Worm (Caenorhabditis elegans) whole organism, midembryonic: ENCODE results near the gene try-11.

ENCODE experiments used
- T22C8.4 ChIP-seq: fragments of 200-800 bp; sonication (Bioruptor generic); IDR thresholded peaks from 2 replicates; pipeline ENCODE4 v1.3.6; 2022; ENCODE audit warnings: missing genetic modification characterization, missing compliant biosample characterization
- cog-1 ChIP-seq: sonication (generic microtip); optimal IDR thresholded peaks from 2 replicates; lab custom pipeline; 2016; ENCODE audit warnings: missing genetic modification characterization, missing compliant biosample characterization
- flt-1 ChIP-seq: fragments of 200-800 bp; sonication (Bioruptor generic); IDR thresholded peaks from 2 replicates; pipeline ENCODE4 v1.3.6; 2022; ENCODE audit warnings: missing genetic modification characterization, missing compliant biosample characterization
- klf-2 ChIP-seq: fragments of 200-800 bp; sonication (Bioruptor generic); conservative IDR thresholded peaks from 2 replicates; pipeline ENCODE4 v1.3.6; 2022; ENCODE audit warnings: missing genetic modification reagents, missing genetic modification characterization, missing compliant biosample characterization
- med-1 ChIP-seq: sonication (generic microtip); optimal IDR thresholded peaks from 2 replicates; lab custom pipeline; 2017; ENCODE audit warnings: missing genetic modification characterization, mild to moderate bottlenecking, missing compliant biosample characterization, antibody characterized with exemption, missing genetic modification reagents; ENCODE audit not compliant: insufficient read depth
- ref-1 ChIP-seq: fragments of 200-800 bp; sonication (Bioruptor generic); conservative IDR thresholded peaks from 2 replicates; pipeline ENCODE4 v1.3.6; 2022; ENCODE audit warnings: missing genetic modification reagents, missing genetic modification characterization, missing compliant biosample characterization
- tab-1 ChIP-seq: fragments of 200-800 bp; sonication (Bioruptor generic); IDR thresholded peaks from 2 replicates; pipeline ENCODE4 v1.3.6; 2022; ENCODE audit warnings: missing genetic modification characterization, missing compliant biosample characterization
- ztf-23 ChIP-seq: fragments of 200-800 bp; sonication (Bioruptor generic); IDR thresholded peaks from 2 replicates; pipeline ENCODE4 v1.3.6; 2022; ENCODE audit warnings: missing genetic modification reagents, missing genetic modification characterization, missing compliant biosample characterization
- ztf-29 ChIP-seq: fragments of 200-800 bp; sonication (Bioruptor generic); IDR thresholded peaks from 2 replicates; pipeline ENCODE4 v1.3.6; 2022; ENCODE audit warnings: missing genetic modification reagents, missing genetic modification characterization, missing compliant biosample characterization

The try-11 gene

ce11 chrV:7435376-7436204 is 15.9 kb upstream of the try-11 start, which contains the start of the genes ddo-2 and F25E5.8:
TSS of gene ddo-2 (minus strand) at chrV:7435705.
TSS of gene F25E5.8 (plus strand) at chrV:7435930.
- TF ChIP-seq T22C8.4, result no peak
- TF ChIP-seq flt-1 (GFP tag; lab: Robert Waterston, UW), result no peak
- TF ChIP-seq klf-2 (GFP tag; lab: Robert Waterston, UW), result no peak
- no peak for TF ChIP-seq ztf-23 (GFP tag; lab: Robert Waterston, UW)
- no peak for TF ChIP-seq ztf-29 (GFP tag; lab: Robert Waterston, UW)
- TF ChIP-seq ref-1 (GFP tag; lab: Robert Waterston, UW), result no peak
- TF ChIP-seq med-1, result no peak
- no peak for TF ChIP-seq tab-1
- no peak for TF ChIP-seq cog-1 (tag; lab: Kevin White, UChicago)

ce11 chrV:7436509-7436908 is 15.0 kb upstream of the try-11 start:
- TF ChIP-seq T22C8.4 (no peak), med-1 (no peak), klf-2 (GFP tag; lab: Robert Waterston, UW) (no peak), ztf-29 (GFP tag; lab: Robert Waterston, UW) (no peak), cog-1 (tag; lab: Kevin White, UChicago) (no peak), ref-1 (GFP tag; lab: Robert Waterston, UW) (no peak), tab-1 (no peak), flt-1 (GFP tag; lab: Robert Waterston, UW) (no peak), ztf-23 (GFP tag; lab: Robert Waterston, UW) (no peak)

- TF ChIP-seq T22C8.4 (no peak), klf-2 (GFP tag; lab: Robert Waterston, UW) (no peak), cog-1 (tag; lab: Kevin White, UChicago) (no peak)
Measured at ce11 chrV:7436911-7437310, 14.6 kb upstream of the try-11 start.

ce11 chrV:7437538-7437937 is 14.0 kb upstream of the try-11 start, which contains the start of gene F25E5.9:
TSS of gene F25E5.9 (minus strand) at chrV:7437919.
- TF ChIP-seq ref-1 (GFP tag; lab: Robert Waterston, UW) (no peak), tab-1 (no peak), med-1 (no peak)

ce11 chrV:7437985-7438384 is 13.5 kb upstream of the try-11 start, which contains the start of gene F25E5.16:
TSS of gene F25E5.16 (plus strand) at chrV:7438285.
- TF ChIP-seq cog-1 (tag; lab: Kevin White, UChicago) (no peak), ztf-23 (GFP tag; lab: Robert Waterston, UW) (no peak), med-1 (no peak), T22C8.4 (no peak), ref-1 (GFP tag; lab: Robert Waterston, UW) (no peak), klf-2 (GFP tag; lab: Robert Waterston, UW) (no peak)

ce11 chrV:7439807-7440206 is 11.7 kb upstream of the try-11 start, which contains the start of gene try-13:
TSS of gene try-13 (plus strand) at chrV:7440107.
- TF ChIP-seq ref-1 (GFP tag; lab: Robert Waterston, UW) (no peak), cog-1 (tag; lab: Kevin White, UChicago) (no peak), flt-1 (GFP tag; lab: Robert Waterston, UW) (no peak), ztf-23 (GFP tag; lab: Robert Waterston, UW) (no peak), klf-2 (GFP tag; lab: Robert Waterston, UW) (no peak), tab-1 (no peak), T22C8.4 (no peak), med-1 (no peak), ztf-29 (GFP tag; lab: Robert Waterston, UW) (no peak)

- peak; percentile 39; the same call in 1 of the 2 replicates for TF ChIP-seq ztf-29 (GFP tag; lab: Robert Waterston, UW)
- TF ChIP-seq flt-1 (GFP tag; lab: Robert Waterston, UW), result 0 out of 2 replicates have a peak, but pooled peaks have one; percentile 27
- TF ChIP-seq ztf-23 (GFP tag; lab: Robert Waterston, UW), result peak; percentile 79; the same call in 1 of the 2 replicates
- peak; percentile 79 for TF ChIP-seq klf-2 (GFP tag; lab: Robert Waterston, UW)
- TF ChIP-seq ref-1 (GFP tag; lab: Robert Waterston, UW), result peak; percentile 46; the same call in 1 of the 2 replicates
Measured at ce11 chrV:7443480-7443879, 8.0 kb upstream of the try-11 start.

ce11 chrV:7444331-7444730 is 7.2 kb upstream of the try-11 start, which contains the start of gene nhr-141:
TSS of gene nhr-141 (plus strand) at chrV:7444661.
- 0 out of 2 replicates have a peak, but pooled peaks have one; percentile 40 for TF ChIP-seq tab-1

ce11 chrV:7446965-7447364 is 4.6 kb upstream of the try-11 start, which contains the start of gene F25E5.5:
TSS of gene F25E5.5 (plus strand) at chrV:7447265.
- TF ChIP-seq ztf-29 (GFP tag; lab: Robert Waterston, UW) (no peak), flt-1 (GFP tag; lab: Robert Waterston, UW) (no peak), T22C8.4 (no peak), med-1 (no peak), ref-1 (GFP tag; lab: Robert Waterston, UW) (no peak), tab-1 (no peak), klf-2 (GFP tag; lab: Robert Waterston, UW) (no peak), cog-1 (tag; lab: Kevin White, UChicago) (no peak)

- no peak for TF ChIP-seq flt-1 (GFP tag; lab: Robert Waterston, UW)
- no peak for TF ChIP-seq T22C8.4
- TF ChIP-seq ztf-29 (GFP tag; lab: Robert Waterston, UW), result no peak
- TF ChIP-seq tab-1, result no peak
- TF ChIP-seq med-1, result no peak
- TF ChIP-seq ztf-23 (GFP tag; lab: Robert Waterston, UW), result no peak
Measured at ce11 chrV:7449303-7449827, 2.2 kb upstream of the try-11 start, which contains the start of gene try-12. TSS of gene try-12 (plus strand) at chrV:7449353.
